Worm (Caenorhabditis elegans) whole organism, L3 larva: ENCODE measurements around the gene F58E2.4.
A peak's percentile ranks its signal among the peaks of the same experiment; 100 is the strongest.

Source experiments
- R02D3.7 ChIP-seq: fragments of 150-350 bp; optimal IDR thresholded peaks from 2 replicates; lab custom pipeline; 2014; ENCODE audit warnings: missing biosample characterization, missing genetic modification characterization
- aly-2 ChIP-seq: fragments of 150-350 bp; optimal IDR thresholded peaks from 2 replicates; lab custom pipeline; 2014; ENCODE audit warnings: missing biosample characterization, missing genetic modification characterization
- ama-1 ChIP-seq: fragments of 150-350 bp; optimal IDR thresholded peaks from 2 replicates; lab custom pipeline; 2018
- ceh-16 ChIP-seq: sonication (generic microtip); optimal IDR thresholded peaks from 2 replicates; lab custom pipeline; 2017; ENCODE audit warnings: missing biosample characterization, missing genetic modification characterization
- ceh-28 ChIP-seq: fragments of 150-350 bp; optimal IDR thresholded peaks from 2 replicates; lab custom pipeline; 2014; ENCODE audit warnings: missing biosample characterization, missing genetic modification reagents, missing genetic modification characterization
- ceh-9 ChIP-seq: sonication (generic microtip); optimal IDR thresholded peaks from 2 replicates; lab custom pipeline; 2018; ENCODE audit warnings: missing biosample characterization, missing genetic modification characterization
- daf-12 ChIP-seq: fragments of 150-350 bp; optimal IDR thresholded peaks from 2 replicates; lab custom pipeline; 2014; ENCODE audit warnings: missing biosample characterization, missing genetic modification reagents, missing genetic modification characterization
- egl-27 ChIP-seq: sonication (generic microtip); optimal IDR thresholded peaks from 4 replicates; lab custom pipeline; 2017; ENCODE audit warnings: missing biosample characterization, missing genetic modification reagents, missing genetic modification characterization
- egl-5 ChIP-seq: fragments of 150-350 bp; optimal IDR thresholded peaks from 2 replicates; lab custom pipeline; 2017; ENCODE audit warnings: missing biosample characterization, missing genetic modification reagents, missing genetic modification characterization, inconsistent platforms
- elt-2 ChIP-seq: sonication (generic microtip); optimal IDR thresholded peaks from 2 replicates; lab custom pipeline; 2016; ENCODE audit warnings: missing genetic modification reagents, mild to moderate bottlenecking, missing genetic modification characterization, missing compliant biosample characterization
- elt-3 ChIP-seq, 3 experiments: fragments of 150-350 bp in 1 of 3; sonication (generic microtip) in 2 of 3; optimal IDR thresholded peaks; 2 replicates in 2 of 3; 4 replicates in 1 of 3; lab custom pipeline; 2014 to 2017; ENCODE audit warnings: missing biosample characterization in 3 of 3, missing genetic modification characterization in 3 of 3
- eor-1 ChIP-seq, 2 experiments: fragments of 150-350 bp; optimal IDR thresholded peaks; 2 replicates each; lab custom pipeline; 2014 to 2018; ENCODE audit warnings: missing biosample characterization in 2 of 2, missing genetic modification characterization in 2 of 2
- fkh-10 ChIP-seq: sonication (generic microtip); optimal IDR thresholded peaks from 2 replicates; lab custom pipeline; 2017; ENCODE audit warnings: missing biosample characterization, missing genetic modification reagents, missing genetic modification characterization
- fkh-2 ChIP-seq: fragments of 150-350 bp; optimal IDR thresholded peaks from 2 replicates; lab custom pipeline; 2014; ENCODE audit warnings: missing biosample characterization, missing genetic modification reagents, missing genetic modification characterization
- jun-1 ChIP-seq: fragments of 150-350 bp; optimal IDR thresholded peaks from 2 replicates; lab custom pipeline; 2014; ENCODE audit warnings: missing biosample characterization, missing genetic modification reagents, missing genetic modification characterization
- lin-15B ChIP-seq: fragments of 150-350 bp; optimal IDR thresholded peaks from 2 replicates; lab custom pipeline; 2014; ENCODE audit warnings: missing biosample characterization, missing genetic modification characterization
- mdl-1 ChIP-seq: fragments of 150-350 bp; optimal IDR thresholded peaks from 2 replicates; lab custom pipeline; 2014; ENCODE audit warnings: missing biosample characterization, missing genetic modification characterization
- mml-1 ChIP-seq: fragments of 150-350 bp; sonication (generic microtip); optimal IDR thresholded peaks from 3 replicates; lab custom pipeline; 2014; ENCODE audit warnings: missing biosample characterization, missing genetic modification characterization
- nfya-1 ChIP-seq: sonication (generic microtip); optimal IDR thresholded peaks from 2 replicates; lab custom pipeline; 2017; ENCODE audit warnings: missing genetic modification characterization, mild to moderate bottlenecking, missing compliant biosample characterization, antibody characterized with exemption, moderate library complexity; ENCODE audit not compliant: insufficient read depth
- nhr-11 ChIP-seq: fragments of 150-350 bp; optimal IDR thresholded peaks from 2 replicates; lab custom pipeline; 2014; ENCODE audit warnings: missing biosample characterization, missing genetic modification characterization
- nhr-23 ChIP-seq: fragments of 150-350 bp; optimal IDR thresholded peaks from 2 replicates; lab custom pipeline; 2014; ENCODE audit warnings: missing biosample characterization, missing genetic modification reagents, missing genetic modification characterization
- nhr-25 ChIP-seq: sonication (generic microtip); optimal IDR thresholded peaks from 2 replicates; lab custom pipeline; 2017; ENCODE audit warnings: missing biosample characterization, missing genetic modification characterization
- nhr-76 ChIP-seq: fragments of 150-350 bp; sonication (generic microtip); optimal IDR thresholded peaks from 5 replicates; lab custom pipeline; 2014; ENCODE audit warnings: missing biosample characterization, missing genetic modification characterization
- pha-4 ChIP-seq: fragments of 150-350 bp; optimal IDR thresholded peaks from 2 replicates; lab custom pipeline; 2014; ENCODE audit warnings: missing biosample characterization, missing genetic modification reagents, missing genetic modification characterization
- pqm-1 ChIP-seq: fragments of 150-350 bp; optimal IDR thresholded peaks from 2 replicates; lab custom pipeline; 2017; ENCODE audit warnings: missing biosample characterization, missing genetic modification characterization, inconsistent platforms
- sea-2 ChIP-seq: fragments of 150-350 bp; sonication (generic microtip); optimal IDR thresholded peaks from 4 replicates; lab custom pipeline; 2014; ENCODE audit warnings: missing biosample characterization, missing genetic modification reagents, missing genetic modification characterization
- skn-1 ChIP-seq: fragments of 150-350 bp; optimal IDR thresholded peaks from 2 replicates; lab custom pipeline; 2014; ENCODE audit warnings: missing biosample characterization, missing genetic modification characterization
- tbx-2 ChIP-seq: sonication (generic microtip); optimal IDR thresholded peaks from 2 replicates; lab custom pipeline; 2016; ENCODE audit warnings: mild to moderate bottlenecking, missing genetic modification characterization, missing compliant biosample characterization
- unc-39 ChIP-seq: sonication (generic microtip); optimal IDR thresholded peaks from 4 replicates; lab custom pipeline; 2017; ENCODE audit warnings: missing biosample characterization, missing genetic modification characterization
- unc-62 ChIP-seq: fragments of 150-350 bp; sonication (generic microtip); optimal IDR thresholded peaks from 4 replicates; lab custom pipeline; 2014; ENCODE audit warnings: missing biosample characterization, missing genetic modification reagents, missing genetic modification characterization
- ztf-11 ChIP-seq: fragments of 150-350 bp; optimal IDR thresholded peaks from 2 replicates; lab custom pipeline; 2014; ENCODE audit warnings: missing biosample characterization, missing genetic modification characterization

The F58E2.4 gene

ce11 chrIV:3497909-3498308 is 34.7 kb downstream of the F58E2.4 start, which contains the start of gene ceh-53:
Gene ceh-53 (plus strand): TSS chrIV:3498209.
- TF ChIP-seq fkh-2 (tag; lab: Kevin White, UChicago), result no peak
- TF ChIP-seq nfya-1, result no peak

- TF ChIP-seq ztf-11 (tag; lab: Kevin White, UChicago) (no peak), eor-1 (tag; optimal IDR thresholded peaks at IDR 0.05; lab: Kevin White, UChicago) (no peak), unc-39 (tag; lab: Kevin White, UChicago) (no peak), daf-12 (no peak), pqm-1 (tag; lab: Kevin White, UChicago) (no peak), nhr-11 (tag; lab: Kevin White, UChicago) (no peak), egl-5 (no peak), R02D3.7 (tag; lab: Kevin White, UChicago) (no peak), unc-62 (no peak), aly-2 (tag; lab: Kevin White, UChicago) (no peak)
These were observed 39.0 kb downstream of the F58E2.4 start for ce11 chrIV:3501981-3502736.

ce11 chrIV:3504144-3504543 is 41.0 kb downstream of the F58E2.4 start, which contains the start of gene srz-83:
Gene srz-83 (plus strand): TSS chrIV:3504444.
- TF ChIP-seq nhr-23 (tag; lab: Kevin White, UChicago) (no peak), unc-62 (no peak), mdl-1 (no peak), egl-27 (tag; lab: Kevin White, UChicago) (no peak), nhr-11 (tag; lab: Kevin White, UChicago) (no peak), fkh-10 (GFP tag; lab: Kevin White, UChicago) (no peak), jun-1 (tag; lab: Kevin White, UChicago) (no peak), ama-1 (lab: Kevin White, UChicago) (no peak), unc-39 (tag; lab: Kevin White, UChicago) (no peak), tbx-2 (tag; lab: Kevin White, UChicago) (no peak), skn-1 (tag; lab: Kevin White, UChicago) (no peak), pqm-1 (tag; lab: Kevin White, UChicago) (no peak), sea-2 (GFP tag; lab: Kevin White, UChicago) (no peak), lin-15B (no peak), nhr-76 (tag; lab: Kevin White, UChicago) (no peak), elt-3 (tag; optimal IDR thresholded peaks at IDR 0.05; lab: Kevin White, UChicago) (no peak), eor-1 (tag; optimal IDR thresholded peaks at IDR 0.05; lab: Kevin White, UChicago) (no peak)

- no peak for TF ChIP-seq mdl-1
- peak; percentile 6 for TF ChIP-seq pha-4 (tag; lab: Kevin White, UChicago)
- TF ChIP-seq pqm-1 (tag; lab: Kevin White, UChicago), result no peak
These were observed 42.8 kb downstream of the F58E2.4 start for ce11 chrIV:3505940-3506339.

- TF ChIP-seq jun-1 (tag; lab: Kevin White, UChicago) (no peak), egl-27 (tag; lab: Kevin White, UChicago) (no peak), ceh-16 (tag; lab: Kevin White, UChicago) (no peak), pqm-1 (tag; lab: Kevin White, UChicago) (no peak), ceh-28 (tag; lab: Kevin White, UChicago) (no peak), ceh-9 (no peak), eor-1 (tag; optimal IDR thresholded peaks at IDR 0.05; lab: Kevin White, UChicago) (no peak), pha-4 (tag; lab: Kevin White, UChicago) (no peak), elt-2 (no peak), nhr-25 (tag; lab: Kevin White, UChicago) (no peak), mml-1 (tag; lab: Kevin White, UChicago) (no peak), fkh-2 (tag; lab: Kevin White, UChicago) (no peak)
These were observed 46.4 kb downstream of the F58E2.4 start, which contains the start of gene ced-10 for ce11 chrIV:3509477-3510063. Gene ced-10 (minus strand): TSS chrIV:3509527.
